Worm (Caenorhabditis elegans) whole organism, midembryonic: ENCODE data around the gene sulp-8.

Experiments
- T22C8.4 ChIP-seq: fragments of 200-800 bp; sonication (Bioruptor generic); IDR thresholded peaks from 2 replicates; pipeline ENCODE4 v1.3.6; 2022; ENCODE audit warnings: missing genetic modification characterization, missing compliant biosample characterization
- flt-1 ChIP-seq: fragments of 200-800 bp; sonication (Bioruptor generic); IDR thresholded peaks from 2 replicates; pipeline ENCODE4 v1.3.6; 2022; ENCODE audit warnings: missing genetic modification characterization, missing compliant biosample characterization
- klf-2 ChIP-seq: fragments of 200-800 bp; sonication (Bioruptor generic); conservative IDR thresholded peaks from 2 replicates; pipeline ENCODE4 v1.3.6; 2022; ENCODE audit warnings: missing genetic modification reagents, missing genetic modification characterization, missing compliant biosample characterization
- ref-1 ChIP-seq: fragments of 200-800 bp; sonication (Bioruptor generic); conservative IDR thresholded peaks from 2 replicates; pipeline ENCODE4 v1.3.6; 2022; ENCODE audit warnings: missing genetic modification reagents, missing genetic modification characterization, missing compliant biosample characterization
- tab-1 ChIP-seq: fragments of 200-800 bp; sonication (Bioruptor generic); IDR thresholded peaks from 2 replicates; pipeline ENCODE4 v1.3.6; 2022; ENCODE audit warnings: missing genetic modification characterization, missing compliant biosample characterization

- TF ChIP-seq klf-2 (GFP tag; lab: Robert Waterston, UW) (no peak), ref-1 (GFP tag; lab: Robert Waterston, UW) (no peak), tab-1 (GFP tag; lab: Robert Waterston, UW) (no peak), T22C8.4 (GFP tag; lab: Robert Waterston, UW) (no peak), flt-1 (GFP tag; lab: Robert Waterston, UW) (no peak)
Measured at ce11 chrV:9696715-9697114, 23.2 kb upstream of the sulp-8 start, which contains the start of gene her-1.
